Fruit fly (Drosophila melanogaster) whole organism, prepupa: Measurements from ENCODE around the gene Ac78C.

ENCODE experiments used
- Blimp-1 ChIP-seq: fragments of 200-800 bp; sonication (Bioruptor generic); optimal IDR thresholded peaks from 3 replicates; lab custom pipeline; 2017; ENCODE audit warnings: missing biosample characterization, missing genetic modification characterization, mild to moderate bottlenecking, moderate library complexity, missing genetic modification reagents
- CG10631 ChIP-seq: fragments of 200-800 bp; sonication (Bioruptor generic); optimal IDR thresholded peaks from 2 replicates; lab custom pipeline; 2016; ENCODE audit warnings: missing biosample characterization, missing genetic modification characterization
- CG11294 ChIP-seq: fragments of 200-800 bp; sonication (Bioruptor generic); IDR thresholded peaks from 2 replicates; pipeline ENCODE4 v1.3.6; 2022; ENCODE audit warnings: missing biosample characterization, missing genetic modification characterization
- CG11762 ChIP-seq: fragments of 200-800 bp; sonication (Bioruptor generic); optimal IDR thresholded peaks from 3 replicates; lab custom pipeline; 2016; ENCODE audit warnings: missing biosample characterization, missing genetic modification characterization; ENCODE audit not compliant: insufficient read depth
- CG15336 ChIP-seq: fragments of 200-800 bp; sonication (Bioruptor generic); IDR thresholded peaks from 2 replicates; pipeline ENCODE4 v1.3.6; 2022; ENCODE audit warnings: missing biosample characterization, missing genetic modification characterization
- CG16779 ChIP-seq: fragments of 200-800 bp; sonication (Bioruptor generic); optimal IDR thresholded peaks from 3 replicates; lab custom pipeline; 2017; ENCODE audit warnings: missing biosample characterization, mild to moderate bottlenecking, missing genetic modification characterization
- CG3032 ChIP-seq: fragments of 200-800 bp; optimal IDR thresholded peaks from 2 replicates; lab custom pipeline; 2019; ENCODE audit warnings: missing biosample characterization, mild to moderate bottlenecking, missing genetic modification characterization, moderate library complexity
- CG32006 ChIP-seq: fragments of 200-800 bp; sonication (Bioruptor generic); optimal IDR thresholded peaks from 3 replicates; lab custom pipeline; 2017; ENCODE audit warnings: missing biosample characterization, mild to moderate bottlenecking, missing genetic modification characterization
- CG34406 ChIP-seq: fragments of 200-800 bp; sonication (Bioruptor generic); optimal IDR thresholded peaks from 3 replicates; lab custom pipeline; 2016; ENCODE audit warnings: missing biosample characterization, missing genetic modification characterization
- CG3919 ChIP-seq: fragments of 200-800 bp; sonication (Bioruptor generic); optimal IDR thresholded peaks from 3 replicates; lab custom pipeline; 2016; ENCODE audit warnings: missing biosample characterization, missing genetic modification characterization
- CG4318 ChIP-seq: fragments of 200-800 bp; sonication (Bioruptor generic); optimal IDR thresholded peaks from 3 replicates; lab custom pipeline; 2017; ENCODE audit warnings: missing biosample characterization, mild to moderate bottlenecking, missing genetic modification characterization
- CG6163 ChIP-seq: fragments of 200-800 bp; sonication (Bioruptor generic); IDR thresholded peaks from 3 replicates; pipeline ENCODE4 v1.3.6; 2022; ENCODE audit warnings: missing biosample characterization, missing genetic modification characterization
- CG6276 ChIP-seq: fragments of 200-800 bp; sonication (Bioruptor generic); optimal IDR thresholded peaks from 2 replicates; lab custom pipeline; 2017; ENCODE audit warnings: missing biosample characterization, mild to moderate bottlenecking, missing genetic modification characterization
- CG6792 ChIP-seq: fragments of 200-800 bp; sonication (Bioruptor generic); optimal IDR thresholded peaks from 3 replicates; lab custom pipeline; 2016; ENCODE audit warnings: missing biosample characterization, missing genetic modification characterization
- CG6808 ChIP-seq: fragments of 200-800 bp; sonication (Bioruptor generic); optimal IDR thresholded peaks from 3 replicates; lab custom pipeline; 2017; ENCODE audit warnings: missing biosample characterization, missing genetic modification characterization, mild to moderate bottlenecking, moderate library complexity, missing genetic modification reagents
- CG6854 ChIP-seq: fragments of 200-800 bp; sonication (Bioruptor generic); optimal IDR thresholded peaks from 2 replicates; lab custom pipeline; 2017; ENCODE audit warnings: missing biosample characterization, mild to moderate bottlenecking, missing genetic modification characterization
- CG8119 ChIP-seq: fragments of 200-800 bp; sonication (Bioruptor generic); IDR thresholded peaks from 3 replicates; pipeline ENCODE4 v1.3.6; 2022; ENCODE audit warnings: missing biosample characterization, missing genetic modification characterization
- CG9139 ChIP-seq: fragments of 200-800 bp; sonication (Bioruptor generic); optimal IDR thresholded peaks from 3 replicates; lab custom pipeline; 2017; ENCODE audit warnings: missing biosample characterization, mild to moderate bottlenecking, missing genetic modification characterization
- Eip75B ChIP-seq: fragments of 200-800 bp; sonication (Bioruptor generic); optimal IDR thresholded peaks from 3 replicates; lab custom pipeline; 2016; ENCODE audit warnings: missing biosample characterization, missing genetic modification characterization
- Eip78C ChIP-seq: fragments of 200-800 bp; sonication (Bioruptor generic); peaks from one replicate; lab custom pipeline; 2016; ENCODE audit warnings: missing biosample characterization, missing genetic modification characterization
- Eip93F ChIP-seq: fragments of 200-800 bp; sonication (Bioruptor generic); optimal IDR thresholded peaks from 2 replicates; lab custom pipeline; 2016; ENCODE audit warnings: missing biosample characterization, mild to moderate bottlenecking, missing genetic modification characterization
- Gug ChIP-seq: fragments of 200-800 bp; sonication (Bioruptor generic); IDR thresholded peaks from 2 replicates; pipeline ENCODE4 v1.3.6; 2022; ENCODE audit warnings: missing biosample characterization, missing genetic modification characterization
- Hr38 ChIP-seq: sonication (Bioruptor generic); optimal IDR thresholded peaks from 2 replicates; lab custom pipeline; 2016; ENCODE audit warnings: missing biosample characterization, missing genetic modification characterization
- Hr39 ChIP-seq: fragments of 200-800 bp; sonication (Bioruptor generic); optimal IDR thresholded peaks from 2 replicates; lab custom pipeline; 2016; ENCODE audit warnings: missing biosample characterization, missing genetic modification characterization
- Hr4 ChIP-seq: fragments of 200-800 bp; sonication (Bioruptor generic); optimal IDR thresholded peaks from 3 replicates; lab custom pipeline; 2016; ENCODE audit warnings: missing biosample characterization, missing genetic modification characterization
- Lpt ChIP-seq: fragments of 200-800 bp; sonication (Bioruptor generic); optimal IDR thresholded peaks from 3 replicates; lab custom pipeline; 2016; ENCODE audit warnings: missing biosample characterization, missing genetic modification characterization
- Met ChIP-seq: fragments of 200-800 bp; sonication (Bioruptor generic); optimal IDR thresholded peaks from 3 replicates; lab custom pipeline; 2016; ENCODE audit warnings: missing biosample characterization, missing genetic modification characterization
- OdsH ChIP-seq: fragments of 200-800 bp; sonication (Bioruptor generic); optimal IDR thresholded peaks from 3 replicates; lab custom pipeline; 2016; ENCODE audit warnings: missing biosample characterization, missing genetic modification characterization
- Smox ChIP-seq: fragments of 200-800 bp; sonication (Bioruptor generic); optimal IDR thresholded peaks from 3 replicates; lab custom pipeline; 2016; ENCODE audit warnings: missing biosample characterization, missing genetic modification characterization
- Sox102F ChIP-seq: fragments of 200-800 bp; sonication (Bioruptor generic); optimal IDR thresholded peaks from 2 replicates; lab custom pipeline; 2016; ENCODE audit warnings: missing biosample characterization, mild to moderate bottlenecking, missing genetic modification characterization
- Sox14 ChIP-seq: fragments of 200-800 bp; sonication (Bioruptor generic); optimal IDR thresholded peaks from 3 replicates; lab custom pipeline; 2016; ENCODE audit warnings: missing biosample characterization, missing genetic modification characterization
- Sox15 ChIP-seq: fragments of 200-800 bp; sonication (Bioruptor generic); optimal IDR thresholded peaks from 3 replicates; lab custom pipeline; 2016; ENCODE audit warnings: missing biosample characterization, missing genetic modification characterization
- achi ChIP-seq: fragments of 200-800 bp; sonication (Bioruptor generic); optimal IDR thresholded peaks from 3 replicates; lab custom pipeline; 2016; ENCODE audit warnings: missing biosample characterization, missing genetic modification characterization
- acj6 ChIP-seq: fragments of 200-800 bp; sonication (Bioruptor generic); optimal IDR thresholded peaks from 3 replicates; lab custom pipeline; 2016; ENCODE audit warnings: missing biosample characterization, missing genetic modification characterization
- cyc ChIP-seq: fragments of 200-800 bp; sonication (Bioruptor generic); optimal IDR thresholded peaks from 3 replicates; lab custom pipeline; 2016; ENCODE audit warnings: missing biosample characterization, missing genetic modification characterization
- eg ChIP-seq: fragments of 200-800 bp; sonication (Bioruptor generic); IDR thresholded peaks from 3 replicates; pipeline ENCODE4 v1.3.6; 2022; ENCODE audit warnings: missing biosample characterization, missing genetic modification characterization
- esn ChIP-seq: fragments of 200-800 bp; sonication (Bioruptor generic); optimal IDR thresholded peaks from 2 replicates; lab custom pipeline; 2016; ENCODE audit warnings: missing biosample characterization, mild to moderate bottlenecking, missing genetic modification characterization, moderate library complexity
- fd59A ChIP-seq: fragments of 200-800 bp; sonication (Bioruptor generic); optimal IDR thresholded peaks from 2 replicates; lab custom pipeline; 2017; ENCODE audit warnings: missing biosample characterization, mild to moderate bottlenecking, missing genetic modification characterization, missing genetic modification reagents
- fkh ChIP-seq: fragments of 200-800 bp; sonication (Bioruptor generic); optimal IDR thresholded peaks from 3 replicates; lab custom pipeline; 2017; ENCODE audit warnings: missing biosample characterization, mild to moderate bottlenecking, missing genetic modification characterization, moderate library complexity
- lz ChIP-seq: fragments of 200-800 bp; sonication (Bioruptor generic); optimal IDR thresholded peaks from 3 replicates; lab custom pipeline; 2016; ENCODE audit warnings: missing biosample characterization, missing genetic modification characterization
- net ChIP-seq: fragments of 200-800 bp; sonication (Bioruptor generic); optimal IDR thresholded peaks from 3 replicates; lab custom pipeline; 2016; ENCODE audit warnings: missing biosample characterization, missing genetic modification characterization
- pdm3 ChIP-seq: fragments of 200-800 bp; sonication (Bioruptor generic); optimal IDR thresholded peaks from 3 replicates; lab custom pipeline; 2016; ENCODE audit warnings: missing biosample characterization, missing genetic modification characterization
- salr ChIP-seq, 2 experiments: fragments of 200-800 bp; sonication (Bioruptor generic); optimal IDR thresholded peaks; 3 replicates each; lab custom pipeline; 2016 to 2018; ENCODE audit warnings: missing biosample characterization in 2 of 2, missing genetic modification characterization in 2 of 2, mild to moderate bottlenecking in 1 of 2
- spab ChIP-seq: fragments of 200-800 bp; sonication (Bioruptor generic); optimal IDR thresholded peaks from 2 replicates; lab custom pipeline; 2017; ENCODE audit warnings: missing biosample characterization, mild to moderate bottlenecking, missing genetic modification characterization, missing genetic modification reagents
- ss ChIP-seq, 2 experiments: fragments of 200-800 bp; sonication (Bioruptor generic); optimal IDR thresholded peaks; 2 replicates in 1 of 2; 3 replicates in 1 of 2; lab custom pipeline; 2017 to 2018; ENCODE audit warnings: mild to moderate bottlenecking in 2 of 2, missing biosample characterization in 2 of 2, missing genetic modification characterization in 2 of 2, moderate library complexity in 1 of 2
- svp ChIP-seq: fragments of 200-800 bp; sonication (Bioruptor generic); peaks from one replicate; lab custom pipeline; 2016; ENCODE audit warnings: missing biosample characterization, missing genetic modification characterization
- topi ChIP-seq: fragments of 200-800 bp; sonication (Bioruptor generic); optimal IDR thresholded peaks from 3 replicates; lab custom pipeline; 2016; ENCODE audit warnings: missing biosample characterization, missing genetic modification characterization

The Ac78C gene

DNA sequence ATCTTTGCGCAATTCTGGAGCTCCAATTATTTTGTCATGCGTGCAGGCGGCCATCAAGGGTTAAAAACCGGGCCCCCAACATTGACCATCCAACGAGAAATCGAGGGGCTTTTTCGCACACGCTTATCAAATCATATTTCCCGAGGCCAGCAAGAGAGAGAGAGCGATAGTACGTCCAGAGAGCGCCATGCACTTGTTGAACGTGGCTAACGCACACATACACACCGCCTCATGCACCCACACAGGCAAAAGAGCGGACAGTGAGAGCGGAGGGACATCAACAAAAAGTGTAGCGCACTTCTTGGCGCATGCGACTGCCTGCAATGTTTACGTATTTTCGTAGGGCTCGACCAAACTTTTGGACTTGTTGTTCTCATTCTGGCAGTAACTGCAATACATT is 14.8 kb upstream of the Ac78C start:
- TF ChIP-seq CG10631 (no peak), fkh (no peak), Sox102F (GFP tag; lab: Kevin White, UChicago) (no peak), CG4318 (no peak), CG6163 (GFP tag; lab: Robert Waterston, UW) (no peak), topi (no peak)

DNA sequence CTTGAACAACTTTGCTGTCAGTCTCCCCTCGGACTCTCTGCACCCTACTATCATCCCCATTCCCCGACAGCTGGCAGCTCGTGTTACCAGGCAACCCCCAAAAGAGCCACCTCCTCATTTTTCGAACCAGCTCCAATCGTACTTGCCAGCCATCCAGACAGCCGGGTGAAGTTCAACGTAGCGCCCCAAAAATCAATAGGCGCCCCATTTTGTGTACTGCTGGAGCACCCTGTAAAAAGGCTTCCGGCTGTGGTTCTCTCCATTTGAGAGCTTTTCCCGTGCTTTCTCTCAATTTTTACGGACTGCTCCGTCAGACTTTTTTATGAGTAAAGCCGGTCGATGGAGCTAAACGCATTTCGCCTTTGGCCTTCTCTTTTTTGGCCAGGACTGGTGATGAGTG is 13.9 kb upstream of the Ac78C start:
- TF ChIP-seq CG16779 (no peak), Eip78C (GFP tag; lab: Kevin White, UChicago) (peak; percentile 29)

- peak; percentile 61 for TF ChIP-seq Sox102F (GFP tag; lab: Kevin White, UChicago)
- TF ChIP-seq Lpt = peak; percentile 12
- TF ChIP-seq lz (GFP tag; lab: Kevin White, UChicago) = peak; percentile 49
- TF ChIP-seq Hr4 (GFP tag; lab: Kevin White, UChicago) = peak; percentile 75
- TF ChIP-seq CG6854 (GFP tag; lab: Kevin White, UChicago) = no peak
- TF ChIP-seq salr (GFP tag; optimal IDR thresholded peaks at IDR 0.05; lab: Kevin White, UChicago) = peak in 1 of 2 experiments; percentile 70
- peak; percentile 85 for TF ChIP-seq eg (GFP tag; lab: Robert Waterston, UW)
- TF ChIP-seq Hr39 = peak; percentile 64
- peak; percentile 15 for TF ChIP-seq CG3032 (tag; lab: Kevin White, UChicago)
- no peak for TF ChIP-seq fkh
- peak; percentile 14 for TF ChIP-seq CG6808 (GFP tag; lab: Kevin White, UChicago)
- TF ChIP-seq CG11762 (GFP tag; lab: Kevin White, UChicago) = no peak
- no peak for TF ChIP-seq CG6276
- peak; percentile 70 for TF ChIP-seq Met
- TF ChIP-seq Gug (GFP tag; lab: Robert Waterston, UW) = peak; percentile 47
- peak; percentile 69 for TF ChIP-seq esn (GFP tag; lab: Kevin White, UChicago)
- TF ChIP-seq topi = peak; percentile 57
- TF ChIP-seq Smox (GFP tag; lab: Kevin White, UChicago) = peak; percentile 63
- peak; percentile 79 for TF ChIP-seq svp (GFP tag; lab: Kevin White, UChicago)
- TF ChIP-seq spab (GFP tag; lab: Kevin White, UChicago) = peak; percentile 16
- TF ChIP-seq CG34406 (GFP tag; lab: Kevin White, UChicago) = peak; percentile 24
- TF ChIP-seq CG11294 (GFP tag; lab: Robert Waterston, UW) = peak; percentile 52; the same call in 1 of the 2 replicates
- TF ChIP-seq CG3919 (GFP tag; lab: Kevin White, UChicago) = peak; percentile 64
- no peak for TF ChIP-seq CG9139 (GFP tag; lab: Kevin White, UChicago)
- TF ChIP-seq achi (GFP tag; lab: Kevin White, UChicago) = peak; percentile 51
- TF ChIP-seq Hr38 (GFP tag; lab: Kevin White, UChicago) = no peak
- TF ChIP-seq Sox14 (GFP tag; lab: Kevin White, UChicago) = peak; percentile 51
- TF ChIP-seq CG15336 (GFP tag; lab: Robert Waterston, UW) = peak; percentile 76
- peak; percentile 64 for TF ChIP-seq OdsH (GFP tag; lab: Kevin White, UChicago)
- TF ChIP-seq Sox15 (GFP tag; lab: Kevin White, UChicago) = no peak
- TF ChIP-seq cyc (GFP tag; lab: Kevin White, UChicago) = peak; percentile 49
- TF ChIP-seq CG10631 = peak; percentile 48
- TF ChIP-seq Eip93F (GFP tag; lab: Kevin White, UChicago) = no peak
- TF ChIP-seq ss (GFP tag; optimal IDR thresholded peaks at IDR 0.05; lab: Kevin White, UChicago) = peak; percentile 3 to 31
- TF ChIP-seq CG6792 (GFP tag; lab: Kevin White, UChicago) = peak; percentile 47
- peak; percentile 71 for TF ChIP-seq acj6 (GFP tag; lab: Kevin White, UChicago)
- no peak for TF ChIP-seq CG16779
- no peak for TF ChIP-seq fd59A (GFP tag; lab: Kevin White, UChicago)
- no peak for TF ChIP-seq Blimp-1 (GFP tag; lab: Kevin White, UChicago)
- TF ChIP-seq Eip75B = peak; percentile 34
- peak; percentile 70 for TF ChIP-seq pdm3 (GFP tag; lab: Kevin White, UChicago)
- peak; percentile 69 for TF ChIP-seq net (GFP tag; lab: Kevin White, UChicago)
- peak; percentile 86 for TF ChIP-seq Eip78C (GFP tag; lab: Kevin White, UChicago)
- TF ChIP-seq CG32006 (GFP tag; lab: Kevin White, UChicago) = peak; percentile 76
- TF ChIP-seq CG8119 (GFP tag; lab: Robert Waterston, UW) = peak; percentile 63
Measured at dm6 chr3L:21176935-21177581, 5.3 kb upstream of the Ac78C start.
